Worm (Caenorhabditis elegans) whole organism, young adult: Measurements from ENCODE around the gene F57B9.3.

Source experiments
- B0035.1 ChIP-seq: sonication (generic microtip); optimal IDR thresholded peaks from 2 replicates; lab custom pipeline; 2016; ENCODE audit warnings: missing genetic modification characterization, mild to moderate bottlenecking, missing compliant biosample characterization, missing genotype, missing genetic modification reagents
- B0261.1 ChIP-seq: sonication (generic microtip); optimal IDR thresholded peaks from 2 replicates; lab custom pipeline; 2016; ENCODE audit warnings: mild to moderate bottlenecking, missing genetic modification characterization, moderate library complexity, missing compliant biosample characterization
- D2030.7 ChIP-seq: fragments of 200-800 bp; sonication (Bioruptor generic); IDR thresholded peaks from 2 replicates; pipeline ENCODE4 v1.3.6; 2022; ENCODE audit warnings: missing genetic modification reagents, missing genetic modification characterization, missing compliant biosample characterization
- F23B12.7 ChIP-seq: sonication (generic microtip); optimal IDR thresholded peaks from 2 replicates; lab custom pipeline; 2017; ENCODE audit warnings: missing genetic modification characterization, mild to moderate bottlenecking, missing compliant biosample characterization, antibody characterized with exemption, moderate library complexity; ENCODE audit not compliant: insufficient read depth
- K12H6.12 ChIP-seq: fragments of 200-800 bp; sonication (Bioruptor generic); optimal IDR thresholded peaks from 2 replicates; lab custom pipeline; 2018; ENCODE audit warnings: mild to moderate bottlenecking, missing genetic modification characterization, missing compliant biosample characterization
- Y53F4B.3 ChIP-seq: fragments of 200-800 bp; sonication (Bioruptor generic); IDR thresholded peaks from 2 replicates; pipeline ENCODE4 v1.3.6; 2022; ENCODE audit warnings: missing genetic modification reagents, missing genetic modification characterization, missing compliant biosample characterization
- Y53G8AR.9 ChIP-seq: fragments of 200-800 bp; sonication (Bioruptor generic); conservative IDR thresholded peaks from 2 replicates; pipeline ENCODE4 v1.3.6; 2022; ENCODE audit warnings: missing genetic modification reagents, missing genetic modification characterization, missing compliant biosample characterization
- Y67H2A.10 ChIP-seq: fragments of 200-800 bp; sonication (Bioruptor generic); conservative IDR thresholded peaks from 2 replicates; pipeline ENCODE4 v1.3.6; 2022; ENCODE audit warnings: missing genetic modification reagents, missing genetic modification characterization, missing compliant biosample characterization
- ama-1 ChIP-seq, 3 experiments: fragments of 150-350 bp in 1 of 3; sonication (generic microtip) in 2 of 3; optimal IDR thresholded peaks; 2 replicates each; lab custom pipeline; 2014 to 2018; ENCODE audit warnings: missing biosample characterization in 2 of 3, missing genetic modification characterization in 2 of 3, missing genetic modification reagents in 2 of 3
- athp-1 ChIP-seq: sonication (generic microtip); optimal IDR thresholded peaks from 2 replicates; lab custom pipeline; 2017; ENCODE audit warnings: mild to moderate bottlenecking, missing genetic modification characterization, missing compliant biosample characterization
- attf-6 ChIP-seq: fragments of 200-800 bp; sonication (Bioruptor generic); IDR thresholded peaks from 2 replicates; pipeline ENCODE4 v1.3.6; 2022; ENCODE audit warnings: missing genetic modification reagents, missing genetic modification characterization, missing compliant biosample characterization
- bed-1 ChIP-seq: fragments of 200-800 bp; sonication (Bioruptor generic); IDR thresholded peaks from 2 replicates; pipeline ENCODE4 v1.3.6; 2022; ENCODE audit warnings: missing genetic modification reagents, missing genetic modification characterization, missing compliant biosample characterization
- cebp-1 ChIP-seq, 2 experiments: fragments of 200-800 bp in 1 of 2; sonication (Bioruptor generic) in 1 of 2; sonication (generic microtip) in 1 of 2; IDR thresholded peaks in 1 of 2; optimal IDR thresholded peaks in 1 of 2; 2 replicates each; pipeline versions ENCODE4 v1.3.6 to Lab custom; 2017 to 2022; ENCODE audit warnings: missing compliant biosample characterization in 2 of 2, missing genetic modification characterization in 2 of 2, mild to moderate bottlenecking in 1 of 2, missing genetic modification reagents in 1 of 2, moderate library complexity in 1 of 2
- egl-18 ChIP-seq: fragments of 200-800 bp; sonication (Bioruptor generic); IDR thresholded peaks from 2 replicates; pipeline ENCODE4 v1.3.6; 2022; ENCODE audit warnings: missing genetic modification reagents, missing genetic modification characterization, missing compliant biosample characterization
- hlh-12 ChIP-seq: sonication (generic microtip); optimal IDR thresholded peaks from 2 replicates; lab custom pipeline; 2016; ENCODE audit warnings: missing genetic modification characterization, missing compliant biosample characterization
- hmg-1.2 ChIP-seq: fragments of 200-800 bp; sonication (Bioruptor generic); IDR thresholded peaks from 2 replicates; pipeline ENCODE4 v1.3.6; 2022; ENCODE audit warnings: missing genetic modification reagents, missing genetic modification characterization, missing compliant biosample characterization
- let-607 ChIP-seq, 2 experiments: fragments of 200-800 bp in 1 of 2; sonication (Bioruptor generic) in 1 of 2; sonication (generic microtip) in 1 of 2; optimal IDR thresholded peaks; 2 replicates each; lab custom pipeline; 2016 to 2018; ENCODE audit warnings: mild to moderate bottlenecking in 2 of 2, missing compliant biosample characterization in 2 of 2, missing genetic modification characterization in 2 of 2, moderate library complexity in 2 of 2, missing genotype in 1 of 2
- madf-6 ChIP-seq: fragments of 200-800 bp; sonication (Bioruptor generic); IDR thresholded peaks from 2 replicates; pipeline ENCODE4 v1.3.6; 2022; ENCODE audit warnings: missing genetic modification reagents, missing genetic modification characterization, missing compliant biosample characterization
- mcd-1 ChIP-seq: fragments of 200-800 bp; sonication (Bioruptor generic); IDR thresholded peaks from 2 replicates; pipeline ENCODE4 v1.3.6; 2022; ENCODE audit warnings: missing genetic modification reagents, missing genetic modification characterization, missing compliant biosample characterization
- nfyb-1 ChIP-seq: fragments of 200-800 bp; sonication (Bioruptor generic); IDR thresholded peaks from 2 replicates; pipeline ENCODE4 v1.3.6; 2022; ENCODE audit warnings: missing genetic modification reagents, missing genetic modification characterization, missing compliant biosample characterization
- nhr-120 ChIP-seq: fragments of 200-800 bp; sonication (Bioruptor generic); IDR thresholded peaks from 2 replicates; pipeline ENCODE4 v1.3.6; 2022; ENCODE audit warnings: missing genetic modification characterization, missing compliant biosample characterization
- nhr-80 ChIP-seq: sonication (generic microtip); optimal IDR thresholded peaks from 2 replicates; lab custom pipeline; 2016; ENCODE audit warnings: missing genetic modification characterization, missing compliant biosample characterization
- pha-4 ChIP-seq: fragments of 150-350 bp; sonication (generic microtip); optimal IDR thresholded peaks from 2 replicates; lab custom pipeline; 2014; ENCODE audit warnings: missing biosample characterization, missing genetic modification reagents, missing genetic modification characterization
- sea-2 ChIP-seq: fragments of 200-800 bp; sonication (Bioruptor generic); IDR thresholded peaks from 2 replicates; pipeline ENCODE4 v1.3.6; 2022; ENCODE audit warnings: missing genetic modification characterization, missing compliant biosample characterization
- snpc-3.4 ChIP-seq: sonication (generic microtip); optimal IDR thresholded peaks from 2 replicates; lab custom pipeline; 2017; ENCODE audit warnings: missing genetic modification characterization, mild to moderate bottlenecking, missing compliant biosample characterization, antibody characterized with exemption, moderate library complexity, missing genotype, missing genetic modification reagents
- snpc-4 ChIP-seq, 5 experiments: fragments of 150-350 bp in 1 of 5; sonication (generic microtip) in 4 of 5; optimal IDR thresholded peaks; 2 replicates each; lab custom pipeline; 2014 to 2018; ENCODE audit warnings: missing genetic modification characterization in 5 of 5, missing biosample characterization in 3 of 5, antibody characterized with exemption in 2 of 5, mild to moderate bottlenecking in 2 of 5, missing compliant biosample characterization in 2 of 5, missing genotype in 2 of 5, moderate library complexity in 2 of 5, missing genetic modification reagents in 1 of 5
- tlf-1 ChIP-seq: fragments of 200-800 bp; sonication (Bioruptor generic); optimal IDR thresholded peaks from 2 replicates; lab custom pipeline; 2018; ENCODE audit warnings: mild to moderate bottlenecking, missing genetic modification characterization, missing compliant biosample characterization
- unc-130 ChIP-seq: sonication (generic microtip); optimal IDR thresholded peaks from 2 replicates; lab custom pipeline; 2016; ENCODE audit warnings: missing genetic modification reagents, missing genetic modification characterization, missing compliant biosample characterization
- zfh-2 ChIP-seq: fragments of 200-800 bp; sonication (Bioruptor generic); conservative IDR thresholded peaks from 2 replicates; pipeline ENCODE4 v1.3.6; 2022; ENCODE audit warnings: missing genetic modification reagents, missing genetic modification characterization, missing compliant biosample characterization
- ztf-25 ChIP-seq: fragments of 200-800 bp; sonication (Bioruptor generic); IDR thresholded peaks from 2 replicates; pipeline ENCODE4 v1.3.6; 2022; ENCODE audit warnings: missing genetic modification reagents, missing genetic modification characterization, missing compliant biosample characterization
- ztf-28 ChIP-seq: fragments of 200-800 bp; sonication (Bioruptor generic); IDR thresholded peaks from 2 replicates; pipeline ENCODE4 v1.3.6; 2022; ENCODE audit warnings: missing genetic modification reagents, missing genetic modification characterization, missing compliant biosample characterization
- ztf-6 ChIP-seq: fragments of 200-800 bp; sonication (Bioruptor generic); IDR thresholded peaks from 2 replicates; pipeline ENCODE4 v1.3.6; 2022; ENCODE audit warnings: missing genetic modification reagents, missing genetic modification characterization, missing compliant biosample characterization

F57B9.3 gene

DNA sequence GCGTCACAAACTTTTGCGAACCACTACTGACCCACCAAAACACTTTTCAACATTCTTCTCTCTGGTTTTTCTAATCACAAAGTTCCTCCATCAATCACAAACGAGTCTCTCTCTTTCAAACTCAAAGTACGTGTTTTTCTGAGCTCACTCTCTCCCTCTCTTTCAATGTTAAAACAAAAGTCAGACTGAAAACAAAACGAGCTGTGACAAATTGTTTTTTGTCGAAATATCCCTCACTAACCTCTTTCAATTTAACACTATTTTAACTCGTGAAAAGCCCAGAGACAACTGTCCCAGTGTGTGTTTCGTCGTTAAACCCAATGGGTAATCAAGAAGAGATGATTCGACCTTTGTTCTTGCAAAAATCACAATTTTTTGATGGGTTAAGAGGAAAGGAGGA, 48.4 kb downstream of the F57B9.3 start:
- peak; percentile 29 for TF ChIP-seq nhr-80 (tag; lab: Kevin White, UChicago)
- no peak for TF ChIP-seq egl-18 (GFP tag; lab: Robert Waterston, UW)
- TF ChIP-seq attf-6 = no peak
- TF ChIP-seq Y53F4B.3 (GFP tag; lab: Robert Waterston, UW) = no peak
- TF ChIP-seq athp-1 (tag; lab: Kevin White, UChicago) = no peak
- peak; percentile 44 for TF ChIP-seq K12H6.12 (tag; lab: Kevin White, UChicago)
- no peak for TF ChIP-seq ztf-6 (GFP tag; lab: Robert Waterston, UW)
- TF ChIP-seq mcd-1 (GFP tag; lab: Robert Waterston, UW) = no peak
- TF ChIP-seq, all 124 proteins: peak for 2

ce11 chrIII:6989201-6989600, 49.6 kb downstream of the F57B9.3 start:
- TF ChIP-seq nfyb-1 (GFP tag; lab: Robert Waterston, UW) = no peak
- TF ChIP-seq B0035.1 (tag; lab: Kevin White, UChicago) = no peak
- TF ChIP-seq madf-6 (GFP tag; lab: Robert Waterston, UW) = no peak
- peak; percentile 36 for TF ChIP-seq nhr-80 (tag; lab: Kevin White, UChicago)
- no peak for TF ChIP-seq tlf-1
- no peak for TF ChIP-seq unc-130 (GFP tag; lab: Kevin White, UChicago)
- TF ChIP-seq nhr-120 (GFP tag; lab: Robert Waterston, UW) = no peak

DNA sequence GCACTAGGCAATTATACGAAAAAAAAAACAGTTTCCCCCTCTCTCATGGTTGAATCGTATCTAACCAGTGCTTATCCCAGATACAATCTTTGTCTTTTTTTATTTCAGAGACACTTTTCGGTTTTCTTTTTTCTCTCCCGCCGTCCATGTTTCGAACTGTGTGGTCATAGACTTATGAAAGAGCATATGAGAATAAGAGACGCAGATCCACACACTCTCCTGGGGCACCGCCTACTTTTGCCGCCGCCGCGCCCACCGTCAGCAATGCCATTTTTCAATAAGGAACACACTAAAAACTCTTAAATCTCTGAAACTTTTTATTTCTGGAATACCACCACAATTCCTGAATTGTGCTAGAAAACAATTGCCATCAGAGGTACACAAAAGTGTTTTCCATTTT, 50.3 kb downstream of the F57B9.3 start, which contains the start of gene prk-1:
Gene prk-1, plus strand, starts transcription at position 269 of the 400 bp plus-strand sequence.
- no peak for TF ChIP-seq tlf-1
- TF ChIP-seq ztf-25 (GFP tag; lab: Robert Waterston, UW) = no peak
- no peak for TF ChIP-seq B0261.1 (tag; lab: Kevin White, UChicago)
- no peak for TF ChIP-seq zfh-2 (GFP tag; lab: Robert Waterston, UW)
- no peak for TF ChIP-seq ztf-28
- no peak for TF ChIP-seq hlh-12 (tag; lab: Kevin White, UChicago)
- TF ChIP-seq sea-2 (GFP tag; lab: Robert Waterston, UW) = no peak
- 0 out of 2 replicates have a peak, but pooled peaks have one; percentile 28 for TF ChIP-seq nfyb-1 (GFP tag; lab: Robert Waterston, UW)
- no peak for TF ChIP-seq Y67H2A.10
- no peak for TF ChIP-seq D2030.7 (GFP tag; lab: Robert Waterston, UW)
- no peak for TF ChIP-seq snpc-3.4 (tag; lab: Kevin White, UChicago)
- no peak for TF ChIP-seq F23B12.7 (tag; lab: Kevin White, UChicago)
- TF ChIP-seq hmg-1.2 (GFP tag; lab: Robert Waterston, UW) = peak; percentile 69

- TF ChIP-seq cebp-1 (GFP tag; IDR thresholded peaks at IDR 0.05; lab: Robert Waterston, UW) (no peak), cebp-1 (tag; optimal IDR thresholded peaks at IDR 0.05; lab: Kevin White, UChicago) (peak; percentile 36), snpc-4 (GFP tag; optimal IDR thresholded peaks at IDR 0.05; lab: Kevin White, UChicago) (no peak), snpc-4 (tag; optimal IDR thresholded peaks at IDR 0.05; lab: Kevin White, UChicago) (no peak), bed-1 (GFP tag; lab: Robert Waterston, UW) (no peak), let-607 (tag; optimal IDR thresholded peaks at IDR 0.05; lab: Kevin White, UChicago) (peak in 1 of 2 experiments; percentile 20), Y53G8AR.9 (GFP tag; lab: Robert Waterston, UW) (0 out of 2 replicates have a peak, but pooled peaks have one; percentile 31), nhr-80 (tag; lab: Kevin White, UChicago) (peak; percentile 71), pha-4 (tag; lab: Kevin White, UChicago) (peak; percentile 12), ama-1 (optimal IDR thresholded peaks at IDR 0.05; lab: Kevin White, UChicago) (no peak), ama-1 (GFP tag; optimal IDR thresholded peaks at IDR 0.05; lab: Kevin White, UChicago) (no peak)
Observed at ce11 chrIII:6991465-6991864, 51.8 kb downstream of the F57B9.3 start.
